Worm (Caenorhabditis elegans) whole organism, L2 larva: ENCODE measurements around the gene F37A4.3.

ENCODE experiments used
- Y55F3AM.14 ChIP-seq: fragments of 200-800 bp; sonication (Bioruptor generic); optimal IDR thresholded peaks from 2 replicates; lab custom pipeline; 2018; ENCODE audit warnings: mild to moderate bottlenecking, missing genetic modification characterization, missing compliant biosample characterization
- blmp-1 ChIP-seq: sonication (generic microtip); optimal IDR thresholded peaks from 2 replicates; lab custom pipeline; 2017; ENCODE audit warnings: missing genetic modification characterization, mild to moderate bottlenecking, missing compliant biosample characterization, antibody characterized with exemption, moderate library complexity; ENCODE audit not compliant: insufficient read depth
- dmd-4 ChIP-seq: sonication (generic microtip); optimal IDR thresholded peaks from 2 replicates; lab custom pipeline; 2017; ENCODE audit warnings: missing biosample characterization, missing genetic modification characterization
- egl-27 ChIP-seq: sonication (generic microtip); optimal IDR thresholded peaks from 3 replicates; lab custom pipeline; 2017; ENCODE audit warnings: missing biosample characterization, missing genetic modification reagents, missing genetic modification characterization
- elt-3 ChIP-seq: sonication (generic microtip); optimal IDR thresholded peaks from 2 replicates; lab custom pipeline; 2017; ENCODE audit warnings: missing biosample characterization, missing genetic modification characterization
- lin-11 ChIP-seq: fragments of 150-350 bp; sonication (generic microtip); optimal IDR thresholded peaks from 2 replicates; lab custom pipeline; 2014; ENCODE audit warnings: missing biosample characterization, missing genetic modification characterization, inconsistent platforms, mixed read lengths
- lin-13 ChIP-seq: fragments of 150-350 bp; optimal IDR thresholded peaks from 2 replicates; lab custom pipeline; 2014; ENCODE audit warnings: missing biosample characterization, missing genetic modification reagents, missing genetic modification characterization
- mdl-1 ChIP-seq, 2 experiments: fragments of 150-350 bp in 1 of 2; sonication (generic microtip) in 1 of 2; optimal IDR thresholded peaks; 2 replicates each; lab custom pipeline; 2017; ENCODE audit warnings: missing biosample characterization in 2 of 2, missing genetic modification characterization in 2 of 2
- nhr-10 ChIP-seq: sonication (generic microtip); optimal IDR thresholded peaks from 2 replicates; lab custom pipeline; 2017; ENCODE audit warnings: missing biosample characterization, missing genetic modification characterization
- nhr-237 ChIP-seq: fragments of 150-350 bp; optimal IDR thresholded peaks from 2 replicates; lab custom pipeline; 2014; ENCODE audit warnings: missing biosample characterization, missing genetic modification characterization
- unc-39 ChIP-seq: fragments of 150-350 bp; optimal IDR thresholded peaks from 2 replicates; lab custom pipeline; 2014; ENCODE audit warnings: missing biosample characterization, missing genetic modification characterization

DNA sequence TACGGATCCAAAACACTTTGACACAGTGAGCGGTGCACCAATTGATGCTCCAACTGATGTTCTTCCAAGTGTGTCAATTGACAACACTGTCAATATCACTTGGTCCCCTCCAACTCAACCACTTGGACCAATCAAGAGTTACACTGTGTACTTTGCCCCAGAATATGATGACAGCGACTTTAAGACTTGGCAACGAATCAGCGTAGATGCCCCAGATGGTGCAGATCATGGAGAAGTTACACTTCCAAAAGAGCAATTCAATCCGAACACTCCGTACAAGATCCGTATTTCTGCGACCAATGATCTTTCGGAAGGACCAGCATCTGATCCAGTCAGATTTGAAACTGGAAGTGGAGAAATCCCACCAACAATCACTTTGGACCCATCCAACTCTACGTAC lies 34.2 kb downstream of the F37A4.3 start:
- TF ChIP-seq blmp-1 (tag; lab: Kevin White, UChicago) = no peak
- TF ChIP-seq dmd-4 (tag; lab: Kevin White, UChicago) = no peak
- TF ChIP-seq elt-3 (tag; lab: Kevin White, UChicago) = no peak
- no peak for TF ChIP-seq nhr-237 (tag; lab: Kevin White, UChicago)
- no peak for TF ChIP-seq lin-11 (tag; lab: Kevin White, UChicago)
- TF ChIP-seq Y55F3AM.14 (GFP tag; lab: Kevin White, UChicago) = no peak
- TF ChIP-seq egl-27 (tag; lab: Kevin White, UChicago) = no peak
- no peak for TF ChIP-seq lin-13 (GFP tag; lab: Kevin White, UChicago)
- TF ChIP-seq nhr-10 (tag; lab: Kevin White, UChicago) = no peak
- TF ChIP-seq mdl-1 (tag; optimal IDR thresholded peaks at IDR 0.05; lab: Kevin White, UChicago) = no peak
- TF ChIP-seq unc-39 = no peak
